Fruit fly (Drosophila melanogaster) whole organism, embryonic: ENCODE measurements around the gene dgt1.
A peak's percentile ranks its signal among the peaks of the same experiment; 100 is the strongest.

ENCODE experiments used
- CG10321 ChIP-seq: fragments of 200-800 bp; sonication (Bioruptor generic); IDR thresholded peaks from 2 replicates; pipeline ENCODE4 v1.3.6; 2022; ENCODE audit warnings: missing biosample characterization, missing genetic modification characterization
- CG10462 ChIP-seq: fragments of 200-800 bp; sonication (Bioruptor generic); optimal IDR thresholded peaks from 2 replicates; lab custom pipeline; 2016; ENCODE audit warnings: missing biosample characterization, missing genetic modification characterization
- CG12219 ChIP-seq: fragments of 200-800 bp; sonication (Bioruptor generic); optimal IDR thresholded peaks from 3 replicates; lab custom pipeline; 2018; ENCODE audit warnings: missing biosample characterization, mild to moderate bottlenecking, missing genetic modification characterization
- CG14667 ChIP-seq: fragments of 200-800 bp; sonication (Bioruptor generic); IDR thresholded peaks from 2 replicates; pipeline ENCODE4 v1.3.6; 2022; ENCODE audit warnings: missing biosample characterization, missing genetic modification characterization
- CG16779 ChIP-seq: fragments of 200-800 bp; sonication (Bioruptor generic); IDR thresholded peaks from 2 replicates; pipeline ENCODE4 v1.3.6; 2022; ENCODE audit warnings: missing biosample characterization, missing genetic modification characterization
- CG18764 ChIP-seq: fragments of 200-800 bp; sonication (Bioruptor generic); optimal IDR thresholded peaks from 3 replicates; lab custom pipeline; 2016; ENCODE audit warnings: missing biosample characterization, missing genetic modification characterization
- CG2889 ChIP-seq: fragments of 200-800 bp; sonication (Bioruptor generic); IDR thresholded peaks from 3 replicates; pipeline ENCODE4 v1.3.6; 2022; ENCODE audit warnings: missing biosample characterization, missing genetic modification characterization
- CG33557 ChIP-seq: fragments of 200-800 bp; sonication (Bioruptor generic); optimal IDR thresholded peaks from 2 replicates; lab custom pipeline; 2019; ENCODE audit warnings: missing biosample characterization, mild to moderate bottlenecking, missing genetic modification characterization, moderate library complexity
- CG3847 ChIP-seq: fragments of 200-800 bp; sonication (Bioruptor generic); IDR thresholded peaks from 2 replicates; pipeline ENCODE4 v1.3.6; 2022; ENCODE audit warnings: missing biosample characterization, missing genetic modification characterization
- CG4424 ChIP-seq: fragments of 200-800 bp; sonication (Bioruptor generic); optimal IDR thresholded peaks from 3 replicates; lab custom pipeline; 2016; ENCODE audit warnings: missing biosample characterization, missing genetic modification characterization
- CG6813 ChIP-seq: fragments of 200-800 bp; sonication (Bioruptor generic); optimal IDR thresholded peaks from 2 replicates; lab custom pipeline; 2017; ENCODE audit warnings: missing biosample characterization, missing genetic modification characterization, mild to moderate bottlenecking, moderate library complexity, missing genetic modification reagents
- CG7271 ChIP-seq: fragments of 200-800 bp; sonication (Bioruptor generic); optimal IDR thresholded peaks from 2 replicates; lab custom pipeline; 2018; ENCODE audit warnings: missing biosample characterization, mild to moderate bottlenecking, missing genetic modification characterization, moderate library complexity
- CG7987 ChIP-seq: fragments of 200-800 bp; sonication (Bioruptor generic); optimal IDR thresholded peaks from 2 replicates; lab custom pipeline; 2018; ENCODE audit warnings: missing biosample characterization, mild to moderate bottlenecking, missing genetic modification characterization, moderate library complexity
- CG8089 ChIP-seq: fragments of 200-800 bp; sonication (Bioruptor generic); optimal IDR thresholded peaks from 3 replicates; lab custom pipeline; 2016; ENCODE audit warnings: missing biosample characterization, missing genetic modification characterization
- CG8290 ChIP-seq, 3 experiments: fragments of 200-800 bp; sonication (Bioruptor generic); optimal IDR thresholded peaks; 2 replicates each; lab custom pipeline; 2016 to 2019; ENCODE audit warnings: missing biosample characterization in 3 of 3, missing genetic modification characterization in 3 of 3, mild to moderate bottlenecking in 2 of 3, moderate library complexity in 1 of 3
- CG9215 ChIP-seq: fragments of 200-800 bp; sonication (Bioruptor generic); IDR thresholded peaks from 2 replicates; pipeline ENCODE4 v1.3.6; 2022; ENCODE audit warnings: missing biosample characterization, missing genetic modification characterization
- CG9727 ChIP-seq: fragments of 200-800 bp; sonication (Bioruptor generic); optimal IDR thresholded peaks from 3 replicates; lab custom pipeline; 2017; ENCODE audit warnings: missing biosample characterization, mild to moderate bottlenecking, missing genetic modification characterization
- CHES-1-like ChIP-seq: fragments of 200-800 bp; sonication (Bioruptor generic); optimal IDR thresholded peaks from 2 replicates; lab custom pipeline; 2016; ENCODE audit warnings: missing biosample characterization, missing genetic modification characterization
- CoRest ChIP-seq: fragments of 200-800 bp; sonication (Bioruptor generic); optimal IDR thresholded peaks from 3 replicates; lab custom pipeline; 2018; ENCODE audit warnings: missing biosample characterization, mild to moderate bottlenecking, missing genetic modification characterization, moderate library complexity
- Dbx ChIP-seq: fragments of 200-800 bp; sonication (Bioruptor generic); IDR thresholded peaks from 3 replicates; pipeline ENCODE4 v1.3.6; 2022; ENCODE audit warnings: missing biosample characterization, missing genetic modification characterization
- Dip3 ChIP-seq: fragments of 200-800 bp; sonication (Bioruptor generic); optimal IDR thresholded peaks from 3 replicates; lab custom pipeline; 2016; ENCODE audit warnings: missing biosample characterization, missing genetic modification characterization
- E2f1 ChIP-seq: fragments of 200-800 bp; sonication (Bioruptor generic); IDR thresholded peaks from 2 replicates; pipeline ENCODE4 v1.3.6; 2022; ENCODE audit warnings: missing biosample characterization, missing genetic modification characterization
- Elba2 ChIP-seq: fragments of 200-800 bp; sonication (Bioruptor generic); optimal IDR thresholded peaks from 3 replicates; lab custom pipeline; 2016; ENCODE audit warnings: missing biosample characterization, missing genetic modification characterization
- Fer1 ChIP-seq: fragments of 200-800 bp; sonication (Bioruptor generic); optimal IDR thresholded peaks from 2 replicates; lab custom pipeline; 2017; ENCODE audit warnings: missing biosample characterization, mild to moderate bottlenecking, missing genetic modification characterization
- Fer3 ChIP-seq: fragments of 200-800 bp; sonication (Bioruptor generic); optimal IDR thresholded peaks from 2 replicates; lab custom pipeline; 2018; ENCODE audit warnings: missing biosample characterization, mild to moderate bottlenecking, missing genetic modification characterization, moderate library complexity
- Gug ChIP-seq: fragments of 200-800 bp; sonication (Bioruptor generic); IDR thresholded peaks from 4 replicates; pipeline ENCODE4 v1.3.6; 2022; ENCODE audit warnings: missing biosample characterization, missing genetic modification characterization
- HLH3B ChIP-seq: fragments of 200-800 bp; sonication (Bioruptor generic); IDR thresholded peaks from 2 replicates; pipeline ENCODE4 v1.3.6; 2022; ENCODE audit warnings: missing biosample characterization, missing genetic modification characterization
- HLHmδ ChIP-seq: fragments of 200-800 bp; sonication (Bioruptor generic); optimal IDR thresholded peaks from 2 replicates; lab custom pipeline; 2018; ENCODE audit warnings: missing biosample characterization, mild to moderate bottlenecking, missing genetic modification characterization, moderate library complexity
- Lim3 ChIP-seq: fragments of 200-800 bp; sonication (Bioruptor generic); IDR thresholded peaks from 2 replicates; pipeline ENCODE4 v1.3.6; 2022; ENCODE audit warnings: missing biosample characterization, missing genetic modification characterization
- Meics ChIP-seq: fragments of 200-800 bp; sonication (Bioruptor generic); optimal IDR thresholded peaks from 2 replicates; lab custom pipeline; 2017; ENCODE audit warnings: missing biosample characterization, mild to moderate bottlenecking, missing genetic modification characterization
- Mrtf ChIP-seq: fragments of 200-800 bp; sonication (Bioruptor generic); IDR thresholded peaks from 3 replicates; pipeline ENCODE4 v1.3.6; 2022; ENCODE audit warnings: missing biosample characterization, missing genetic modification characterization
- NFAT ChIP-seq: fragments of 200-800 bp; sonication (Bioruptor generic); IDR thresholded peaks from 2 replicates; pipeline ENCODE4 v1.3.6; 2022; ENCODE audit warnings: missing biosample characterization, missing genetic modification characterization
- Nf-YA ChIP-seq: fragments of 200-800 bp; sonication (Bioruptor generic); IDR thresholded peaks from 2 replicates; pipeline ENCODE4 v1.3.6; 2022; ENCODE audit warnings: missing biosample characterization, missing genetic modification characterization
- Nf-YB ChIP-seq: fragments of 200-800 bp; sonication (Bioruptor generic); optimal IDR thresholded peaks from 3 replicates; lab custom pipeline; 2019; ENCODE audit warnings: missing biosample characterization, mild to moderate bottlenecking, missing genetic modification characterization, moderate library complexity
- Pdp1 ChIP-seq, 2 experiments: fragments of 200-800 bp; sonication (Bioruptor generic); optimal IDR thresholded peaks; 3 replicates each; lab custom pipeline; 2016; ENCODE audit warnings: missing biosample characterization in 2 of 2, missing genetic modification characterization in 2 of 2, mild to moderate bottlenecking in 1 of 2, moderate library complexity in 1 of 2
- Xrp1 ChIP-seq: fragments of 200-800 bp; sonication (Bioruptor generic); IDR thresholded peaks from 2 replicates; pipeline ENCODE4 v1.3.6; 2022; ENCODE audit warnings: missing biosample characterization, missing genetic modification characterization
- btn ChIP-seq: fragments of 200-800 bp; sonication (Bioruptor generic); optimal IDR thresholded peaks from 2 replicates; lab custom pipeline; 2016; ENCODE audit warnings: missing biosample characterization, missing genetic modification characterization
- eyg ChIP-seq: fragments of 200-800 bp; sonication (Bioruptor generic); optimal IDR thresholded peaks from 3 replicates; lab custom pipeline; 2016; ENCODE audit warnings: missing biosample characterization, missing genetic modification characterization
- gro ChIP-seq: fragments of 200-800 bp; sonication (Bioruptor generic); optimal IDR thresholded peaks from 2 replicates; lab custom pipeline; 2016; ENCODE audit warnings: missing biosample characterization, missing genetic modification characterization
- gsb-n ChIP-seq: fragments of 200-800 bp; sonication (Bioruptor generic); optimal IDR thresholded peaks from 3 replicates; lab custom pipeline; 2018; ENCODE audit warnings: missing biosample characterization, mild to moderate bottlenecking, missing genetic modification characterization
- klu ChIP-seq: fragments of 200-800 bp; sonication (Bioruptor generic); IDR thresholded peaks from 2 replicates; pipeline ENCODE4 v1.3.6; 2022; ENCODE audit warnings: missing biosample characterization, missing genetic modification characterization
- knrl ChIP-seq: fragments of 200-800 bp; sonication (Bioruptor generic); IDR thresholded peaks from 3 replicates; pipeline ENCODE4 v1.3.6; 2022; ENCODE audit warnings: missing biosample characterization, missing genetic modification characterization; ENCODE audit not compliant: partially characterized antibody
- mirr ChIP-seq: fragments of 200-800 bp; sonication (Bioruptor generic); optimal IDR thresholded peaks from 3 replicates; lab custom pipeline; 2018; ENCODE audit warnings: missing biosample characterization, mild to moderate bottlenecking, missing genetic modification characterization
- sens ChIP-seq: fragments of 200-800 bp; sonication (Bioruptor generic); peaks from one replicate; lab custom pipeline; 2016; ENCODE audit warnings: missing biosample characterization, missing genetic modification characterization
- so ChIP-seq: fragments of 200-800 bp; sonication (Bioruptor generic); IDR thresholded peaks from 3 replicates; pipeline ENCODE4 v1.3.6; 2022; ENCODE audit warnings: missing biosample characterization, missing genetic modification characterization
- sug ChIP-seq: fragments of 200-800 bp; optimal IDR thresholded peaks from 2 replicates; lab custom pipeline; 2019; ENCODE audit warnings: missing biosample characterization, mild to moderate bottlenecking, missing genetic modification characterization, moderate library complexity
- ttk ChIP-seq: fragments of 200-800 bp; sonication (Bioruptor generic); IDR thresholded peaks from 2 replicates; pipeline ENCODE4 v2.1.2; 2022; ENCODE audit warnings: missing biosample characterization, missing genetic modification characterization
- wdn ChIP-seq: fragments of 200-800 bp; sonication (Bioruptor generic); IDR thresholded peaks from 2 replicates; pipeline ENCODE4 v1.3.6; 2022; ENCODE audit warnings: missing biosample characterization, missing genetic modification characterization
- zfh1 ChIP-seq: fragments of 200-800 bp; sonication (Bioruptor generic); IDR thresholded peaks from 3 replicates; pipeline ENCODE4 v1.3.6; 2022; ENCODE audit warnings: missing biosample characterization, missing genetic modification characterization

Gene dgt1

dm6 chr3R:29861432-29862249, 4.3 kb upstream of the dgt1 start, which contains the start of the genes CG15514 and RpS8 (continued):
- TF ChIP-seq CG9727 (GFP tag; lab: Kevin White, UChicago), result peak; percentile 55
- TF ChIP-seq eyg (GFP tag; lab: Kevin White, UChicago), result peak; percentile 39
- peak; percentile 64; the same call in 2 of the 3 replicates for TF ChIP-seq zfh1 (GFP tag; lab: Robert Waterston, UW)
- TF ChIP-seq CG8089 (GFP tag; lab: Kevin White, UChicago), result no peak
- TF ChIP-seq Xrp1 (GFP tag; lab: Robert Waterston, UW), result peak; percentile 47; the same call in 1 of the 2 replicates
- TF ChIP-seq Lim3, result no peak
- TF ChIP-seq CG14667 (GFP tag; lab: Robert Waterston, UW), result no peak
- TF ChIP-seq CG6813 (GFP tag; lab: Kevin White, UChicago), result peak; percentile 49
- no peak for TF ChIP-seq Nf-YA (GFP tag; lab: Robert Waterston, UW)
- TF ChIP-seq gro (GFP tag; lab: Kevin White, UChicago), result no peak
- no peak for TF ChIP-seq CG10321 (GFP tag; lab: Robert Waterston, UW)
- peak in 1 of 2 experiments; percentile 41 for TF ChIP-seq Pdp1 (GFP tag; optimal IDR thresholded peaks at IDR 0.05; lab: Kevin White, UChicago)
- no peak for TF ChIP-seq CG9215 (GFP tag; lab: Robert Waterston, UW)
- TF ChIP-seq Meics (GFP tag; lab: Kevin White, UChicago), result peak; percentile 82
- TF ChIP-seq CG7271, result peak; percentile 2
- TF ChIP-seq NFAT (GFP tag; lab: Robert Waterston, UW), result 0 out of 2 replicates have a peak, but pooled peaks have one; percentile 27
- no peak for TF ChIP-seq btn (GFP tag; lab: Kevin White, UChicago)
- TF ChIP-seq CG18764 (GFP tag; lab: Kevin White, UChicago), result peak; percentile 18
- TF ChIP-seq CG12219 (GFP tag; lab: Kevin White, UChicago), result peak; percentile 22
- TF ChIP-seq Dbx (GFP tag; lab: Robert Waterston, UW), result peak; percentile 67
- TF ChIP-seq sug (tag; lab: Kevin White, UChicago), result peak; percentile 85
- TF ChIP-seq so (GFP tag; lab: Robert Waterston, UW), result peak; percentile 74
- peak; percentile 46; the same call in 1 of the 2 replicates for TF ChIP-seq CG3847
- peak; percentile 50 for TF ChIP-seq Elba2 (GFP tag; lab: Kevin White, UChicago)
- TF ChIP-seq CG10462 (GFP tag; lab: Kevin White, UChicago), result peak; percentile 24
- 0 out of 2 replicates have a peak, but pooled peaks have one; percentile 4 for TF ChIP-seq wdn
- peak; percentile 63 for TF ChIP-seq CG7987 (GFP tag; lab: Kevin White, UChicago)
- TF ChIP-seq CG16779 (GFP tag; lab: Robert Waterston, UW), result no peak
- TF ChIP-seq Mrtf, result no peak
- TF ChIP-seq gsb-n (tag; lab: Kevin White, UChicago), result peak; percentile 30
- peak; percentile 11; the same call in 1 of the 4 replicates for TF ChIP-seq Gug (GFP tag; lab: Robert Waterston, UW)
- peak; percentile 73 for TF ChIP-seq mirr (GFP tag; lab: Kevin White, UChicago)
- peak; percentile 62 for TF ChIP-seq HLH3B
- TF ChIP-seq Fer3 (tag; lab: Kevin White, UChicago), result peak; percentile 41
- no peak for TF ChIP-seq klu (GFP tag; lab: Robert Waterston, UW)
- peak; percentile 65 for TF ChIP-seq Fer1 (GFP tag; lab: Kevin White, UChicago)
- no peak for TF ChIP-seq CG2889
- TF ChIP-seq knrl (GFP tag; lab: Robert Waterston, UW), result no peak
- TF ChIP-seq CHES-1-like (GFP tag; lab: Kevin White, UChicago), result peak; percentile 39
- TF ChIP-seq CG33557, result no peak
- TF ChIP-seq Dip3 (GFP tag; lab: Kevin White, UChicago), result peak; percentile 48
- no peak for TF ChIP-seq ttk (GFP tag; lab: Robert Waterston, UW)
- TF ChIP-seq Nf-YB, result peak; percentile 30
- TF ChIP-seq CG8290 (GFP tag; optimal IDR thresholded peaks at IDR 0.05; lab: Kevin White, UChicago), result peak; percentile 55
- peak; percentile 36 to 68 for TF ChIP-seq CG8290 (tag; optimal IDR thresholded peaks at IDR 0.05; lab: Kevin White, UChicago)
- peak; percentile 69 for TF ChIP-seq HLHmδ (GFP tag; lab: Kevin White, UChicago)
- peak; percentile 42 for TF ChIP-seq CG4424 (GFP tag; lab: Kevin White, UChicago)
- TF ChIP-seq sens (GFP tag; lab: Kevin White, UChicago), result peak; percentile 35
- no peak; the same call in 1 of the 2 replicates for TF ChIP-seq E2f1
- TF ChIP-seq CoRest (tag; lab: Kevin White, UChicago), result peak; percentile 68
